Fruit fly (Drosophila melanogaster) whole organism, wandering third instar larva: Measurements from ENCODE around the gene CG43245.
A peak's percentile ranks its signal among the peaks of the same experiment; 100 is the strongest.

Experiments used
- Abd-B ChIP-seq: fragments of >200 bp; optimal IDR thresholded peaks from 2 replicates; lab custom pipeline; 2017; ENCODE audit warnings: missing biosample characterization, missing genetic modification characterization
- CG9705 ChIP-seq: fragments of 200-800 bp; sonication (Bioruptor generic); optimal IDR thresholded peaks from 2 replicates; lab custom pipeline; 2018; ENCODE audit warnings: missing biosample characterization, mild to moderate bottlenecking, missing genetic modification characterization
- CrebA ChIP-seq: fragments of 200-800 bp; sonication (Bioruptor generic); optimal IDR thresholded peaks from 2 replicates; lab custom pipeline; 2016; ENCODE audit warnings: missing biosample characterization, mild to moderate bottlenecking, missing genetic modification characterization, borderline replicate concordance
- Dif ChIP-seq: fragments of 200-275, 200-300 bp; sonication (Bioruptor generic); optimal IDR thresholded peaks from 2 replicates; lab custom pipeline; 2018; ENCODE audit warnings: missing biosample characterization, missing genetic modification characterization; ENCODE audit not compliant: partially characterized antibody
- GATAd ChIP-seq: sonication (Bioruptor generic); optimal IDR thresholded peaks from 2 replicates; lab custom pipeline; 2016; ENCODE audit warnings: missing biosample characterization, missing genetic modification characterization
- HLH106 ChIP-seq: fragments of 200-800 bp; optimal IDR thresholded peaks from 3 replicates; lab custom pipeline; 2019; ENCODE audit warnings: missing biosample characterization, mild to moderate bottlenecking, missing genetic modification characterization, moderate library complexity
- Hnf4 ChIP-seq: fragments of 200-800 bp; sonication (Bioruptor generic); optimal IDR thresholded peaks from 2 replicates; lab custom pipeline; 2016; ENCODE audit warnings: missing biosample characterization, mild to moderate bottlenecking, missing genetic modification characterization
- Hr78 ChIP-seq: fragments of >200 bp; optimal IDR thresholded peaks from 2 replicates; lab custom pipeline; 2017; ENCODE audit warnings: missing biosample characterization, missing genetic modification characterization
- Hr83 ChIP-seq: fragments of 200-300 bp; sonication (Bioruptor generic); optimal IDR thresholded peaks from 2 replicates; lab custom pipeline; 2016; ENCODE audit warnings: missing biosample characterization, mild to moderate bottlenecking, missing genetic modification characterization, moderate library complexity; ENCODE audit not compliant: poor library complexity, severe bottlenecking
- Jra ChIP-seq: sonication (Bioruptor generic); optimal IDR thresholded peaks from 2 replicates; lab custom pipeline; 2016; ENCODE audit warnings: missing biosample characterization, missing genetic modification characterization
- Mio ChIP-seq: sonication (Bioruptor generic); optimal IDR thresholded peaks from 2 replicates; lab custom pipeline; 2016; ENCODE audit warnings: missing biosample characterization, missing genetic modification characterization
- N ChIP-seq: fragments of >200 bp; optimal IDR thresholded peaks from 2 replicates; lab custom pipeline; 2018; ENCODE audit warnings: missing biosample characterization, missing external identifiers, missing genetic modification characterization
- OdsH ChIP-seq: fragments of 200-800 bp; sonication (Bioruptor generic); optimal IDR thresholded peaks from 2 replicates; lab custom pipeline; 2016; ENCODE audit warnings: missing biosample characterization, mild to moderate bottlenecking, missing genetic modification characterization
- Sp1 ChIP-seq: fragments of 200-800 bp; sonication (Bioruptor generic); optimal IDR thresholded peaks from 3 replicates; lab custom pipeline; 2019; ENCODE audit warnings: missing biosample characterization, mild to moderate bottlenecking, missing genetic modification characterization, moderate library complexity
- brk ChIP-seq: fragments of 200-800 bp; sonication (Bioruptor generic); optimal IDR thresholded peaks from 2 replicates; lab custom pipeline; 2016; ENCODE audit warnings: missing biosample characterization, mild to moderate bottlenecking, missing genetic modification characterization
- dl ChIP-seq, 2 experiments: fragments of 175-275, 200-275 bp in 1 of 2; fragments of 200-275 bp in 1 of 2; sonication (Bioruptor generic); optimal IDR thresholded peaks; lab custom pipeline; 2018; ENCODE audit warnings: mild to moderate bottlenecking in 2 of 2, missing biosample characterization in 2 of 2, missing genetic modification characterization in 2 of 2, moderate library complexity in 2 of 2; ENCODE audit not compliant: partially characterized antibody in 2 of 2, insufficient read depth in 1 of 2
- dsf ChIP-seq: sonication (Bioruptor generic); optimal IDR thresholded peaks from 2 replicates; lab custom pipeline; 2016; ENCODE audit warnings: missing biosample characterization, missing genetic modification characterization, borderline replicate concordance
- ey ChIP-seq: fragments of 200-800 bp; sonication (Bioruptor generic); optimal IDR thresholded peaks from 2 replicates; lab custom pipeline; 2016; ENCODE audit warnings: missing biosample characterization, missing genetic modification characterization
- foxo ChIP-seq, 2 experiments: fragments of 200-800 bp; sonication (Bioruptor generic); optimal IDR thresholded peaks; 2 replicates in 1 of 2; 3 replicates in 1 of 2; lab custom pipeline; 2016 to 2017; ENCODE audit warnings: missing biosample characterization in 2 of 2, missing genetic modification characterization in 2 of 2
- fru ChIP-seq: fragments of 200-800 bp; sonication (Bioruptor generic); optimal IDR thresholded peaks from 3 replicates; lab custom pipeline; 2016; ENCODE audit warnings: missing biosample characterization, mild to moderate bottlenecking, missing genetic modification characterization
- h ChIP-seq: fragments of 200-800 bp; sonication (Bioruptor generic); optimal IDR thresholded peaks from 3 replicates; lab custom pipeline; 2016; ENCODE audit warnings: missing biosample characterization, mild to moderate bottlenecking, missing genetic modification characterization
- psq ChIP-seq: fragments of 200-800 bp; sonication (Bioruptor generic); optimal IDR thresholded peaks from 3 replicates; lab custom pipeline; 2017; ENCODE audit warnings: missing biosample characterization, mild to moderate bottlenecking, missing genetic modification characterization, moderate library complexity
- rgr ChIP-seq: fragments of 200-800 bp; sonication (Bioruptor generic); optimal IDR thresholded peaks from 3 replicates; lab custom pipeline; 2016; ENCODE audit warnings: missing biosample characterization, mild to moderate bottlenecking, missing genetic modification characterization
- sage ChIP-seq: fragments of 200-800 bp; sonication (Bioruptor generic); optimal IDR thresholded peaks from 2 replicates; lab custom pipeline; 2016; ENCODE audit warnings: missing biosample characterization, mild to moderate bottlenecking, missing genetic modification characterization
- sv ChIP-seq: fragments of 200-800 bp; sonication (Bioruptor generic); optimal IDR thresholded peaks from 3 replicates; lab custom pipeline; 2016; ENCODE audit warnings: missing biosample characterization, missing genetic modification characterization
- tai ChIP-seq: sonication (Bioruptor generic); optimal IDR thresholded peaks from 2 replicates; lab custom pipeline; 2016; ENCODE audit warnings: missing biosample characterization, missing genetic modification characterization
- woc ChIP-seq: sonication (Bioruptor generic); optimal IDR thresholded peaks from 2 replicates; lab custom pipeline; 2016; ENCODE audit warnings: missing biosample characterization, mild to moderate bottlenecking, missing genetic modification characterization

CG43245 gene

dm6 chr3L:10766480-10767145 is 5.1 kb upstream of the CG43245 start:
- no peak for TF ChIP-seq sv
- no peak for TF ChIP-seq Abd-B
- TF ChIP-seq Dif, result no peak
- TF ChIP-seq woc, result peak; percentile 36
- no peak for TF ChIP-seq dsf (GFP tag; lab: Kevin White, UChicago)
- peak; percentile 35 for TF ChIP-seq psq (GFP tag; lab: Kevin White, UChicago)
- no peak for TF ChIP-seq Jra (GFP tag; lab: Kevin White, UChicago)
- no peak for TF ChIP-seq brk (GFP tag; lab: Kevin White, UChicago)
- peak; percentile 48 for TF ChIP-seq fru

- TF ChIP-seq Sp1 (GFP tag; lab: Kevin White, UChicago), result peak; percentile 8
- TF ChIP-seq Hr83 (GFP tag; lab: Kevin White, UChicago), result no peak
These were observed 4.3 kb upstream of the CG43245 start for dm6 chr3L:10767181-10768095.

DNA sequence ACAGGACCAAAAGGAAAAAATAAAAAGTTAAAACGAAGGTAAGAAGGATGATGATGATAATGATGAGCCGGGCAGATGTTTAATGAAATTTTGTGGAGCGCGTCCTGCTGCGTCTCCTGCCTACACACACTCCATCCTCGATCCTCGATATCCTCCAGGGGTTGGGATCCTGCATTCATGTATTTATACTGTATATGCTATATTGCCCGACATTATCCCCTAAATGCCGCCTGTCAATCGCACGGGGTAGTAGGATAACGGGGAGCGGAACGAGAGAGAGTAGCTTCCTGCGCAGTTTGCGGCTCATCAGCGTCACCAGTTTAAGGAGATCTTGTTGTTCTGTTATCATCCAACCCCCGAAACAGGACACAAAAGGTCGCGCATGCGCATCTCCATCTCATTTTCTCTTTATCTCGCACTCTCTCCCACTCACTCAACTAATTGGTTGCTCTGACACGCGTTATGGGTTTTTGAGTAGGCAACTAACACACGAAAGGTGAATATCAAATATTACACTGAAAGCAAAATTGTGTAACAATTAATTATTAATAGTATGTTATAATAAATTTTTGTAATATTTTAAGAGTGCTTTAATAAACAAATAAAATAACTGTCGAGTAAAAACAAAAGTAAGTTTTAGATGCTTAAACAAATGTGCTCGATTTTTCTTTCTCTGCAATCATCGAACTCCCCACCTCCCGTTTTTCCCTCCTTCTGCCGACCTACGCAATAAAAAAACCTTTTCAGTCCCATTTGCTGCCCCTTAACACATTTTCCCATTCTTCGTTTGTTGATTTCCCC is 2.3 kb upstream of the CG43245 start:
- TF ChIP-seq foxo (GFP tag; optimal IDR thresholded peaks at IDR 0.05; lab: Kevin White, UChicago), result peak in 1 of 2 experiments; percentile 14
- TF ChIP-seq Hnf4, result no peak
- TF ChIP-seq OdsH (GFP tag; lab: Kevin White, UChicago), result peak; percentile 3
- peak; percentile 15 for TF ChIP-seq Sp1 (GFP tag; lab: Kevin White, UChicago)
- peak; percentile 57 for TF ChIP-seq sv
- no peak for TF ChIP-seq CrebA
- TF ChIP-seq sage, result no peak
- TF ChIP-seq, all 38 proteins: peak for 4

DNA sequence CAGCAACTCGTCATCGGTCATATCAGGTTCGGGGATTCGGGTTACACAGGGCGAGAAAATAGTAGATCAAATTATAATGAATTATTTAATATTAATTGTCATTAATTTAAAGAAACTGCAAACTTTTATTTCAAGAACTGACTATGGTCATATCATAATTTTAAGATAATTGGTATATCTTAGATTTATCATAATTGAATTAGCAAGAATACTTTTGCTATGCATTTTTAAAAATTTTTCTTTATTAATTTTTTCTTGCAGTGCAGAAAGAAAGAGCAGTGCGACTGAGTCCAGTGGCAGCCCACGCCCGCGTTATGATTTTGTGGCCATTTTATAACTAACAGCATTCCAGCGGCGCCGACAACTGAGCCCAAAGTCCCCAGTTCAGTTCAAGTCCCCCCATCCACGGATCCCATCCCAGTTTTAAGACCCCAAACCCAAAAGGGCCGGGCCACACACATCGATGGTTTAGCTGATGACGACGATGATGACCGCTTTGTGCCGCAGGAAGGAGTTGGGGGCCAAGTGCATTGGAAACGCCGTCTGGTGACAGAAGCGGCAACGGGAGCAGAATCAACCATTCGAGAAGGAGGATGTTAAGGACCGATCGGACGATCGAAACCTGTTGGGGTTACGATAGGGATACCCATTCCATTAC is 931 bp downstream of the CG43245 start:
- TF ChIP-seq h (peak; percentile 69), HLH106 (peak; percentile 72), sage (no peak), rgr (GFP tag; lab: Kevin White, UChicago) (peak; percentile 74), Sp1 (GFP tag; lab: Kevin White, UChicago) (peak; percentile 73), dsf (GFP tag; lab: Kevin White, UChicago) (no peak), ey (peak; percentile 40), tai (GFP tag; lab: Kevin White, UChicago) (peak; percentile 12), woc (no peak), dl (GFP tag; optimal IDR thresholded peaks at IDR 0.05; lab: Kevin White, UChicago; ENCODE audit: insufficient read depth in 1 of 2, partially characterized antibody in 2 of 2) (peak in 1 of 2 experiments; percentile 4), psq (GFP tag; lab: Kevin White, UChicago) (peak; percentile 74), sv (peak; percentile 50), brk (GFP tag; lab: Kevin White, UChicago) (peak; percentile 74), N (GFP tag; lab: Kevin White, UChicago) (no peak), Hnf4 (no peak), OdsH (GFP tag; lab: Kevin White, UChicago) (peak; percentile 77), foxo (GFP tag; optimal IDR thresholded peaks at IDR 0.05; lab: Kevin White, UChicago) (peak in 1 of 2 experiments; percentile 74), fru (peak; percentile 45)

dm6 chr3L:10773585-10773984 is 1.9 kb downstream of the CG43245 start:
- no peak for TF ChIP-seq HLH106
- TF ChIP-seq woc, result no peak
- TF ChIP-seq Sp1 (GFP tag; lab: Kevin White, UChicago), result no peak
- TF ChIP-seq GATAd (GFP tag; lab: Kevin White, UChicago), result no peak
- no peak for TF ChIP-seq brk (GFP tag; lab: Kevin White, UChicago)
- TF ChIP-seq tai (GFP tag; lab: Kevin White, UChicago), result no peak
- TF ChIP-seq Hr78, result no peak
- TF ChIP-seq rgr (GFP tag; lab: Kevin White, UChicago), result no peak
- TF ChIP-seq CrebA, result no peak
- no peak for TF ChIP-seq dsf (GFP tag; lab: Kevin White, UChicago)
- TF ChIP-seq CG9705, result no peak
- TF ChIP-seq Mio (GFP tag; lab: Kevin White, UChicago), result no peak
- TF ChIP-seq Hnf4, result no peak
